Fruit fly (Drosophila melanogaster) whole organism, embryonic: Measurements from ENCODE around the gene GlcAT-P.

ENCODE experiments used
- Adf1 ChIP-seq: fragments of 200-800 bp; sonication (Bioruptor generic); IDR thresholded peaks from 2 replicates; pipeline ENCODE4 v1.3.6; 2022; ENCODE audit warnings: missing biosample characterization, missing genetic modification characterization
- Aef1 ChIP-seq: fragments of 200-800 bp; sonication (Bioruptor generic); IDR thresholded peaks from 3 replicates; pipeline ENCODE4 v1.3.6; 2022; ENCODE audit warnings: missing biosample characterization, missing genetic modification characterization
- Atf6 ChIP-seq: fragments of 200-800 bp; sonication (Bioruptor generic); IDR thresholded peaks from 2 replicates; pipeline ENCODE4 v1.3.6; 2022; ENCODE audit warnings: missing biosample characterization, missing genetic modification characterization
- CG10431 ChIP-seq: fragments of 200-800 bp; sonication (Bioruptor generic); optimal IDR thresholded peaks from 3 replicates; lab custom pipeline; 2018; ENCODE audit warnings: missing biosample characterization, mild to moderate bottlenecking, missing genetic modification characterization
- CG12155 ChIP-seq: fragments of 200-800 bp; sonication (Bioruptor generic); optimal IDR thresholded peaks from 3 replicates; lab custom pipeline; 2016; ENCODE audit warnings: missing biosample characterization, missing genetic modification characterization
- CG12299 ChIP-seq: fragments of 200-800 bp; sonication (Bioruptor generic); optimal IDR thresholded peaks from 2 replicates; lab custom pipeline; 2018; ENCODE audit warnings: missing biosample characterization, mild to moderate bottlenecking, missing genetic modification characterization
- CG13624 ChIP-seq: fragments of 200-800 bp; sonication (Bioruptor generic); optimal IDR thresholded peaks from 2 replicates; lab custom pipeline; 2016; ENCODE audit warnings: missing biosample characterization, missing genetic modification characterization
- CG16863 ChIP-seq: fragments of 200-800 bp; sonication (Bioruptor generic); optimal IDR thresholded peaks from 3 replicates; lab custom pipeline; 2016; ENCODE audit warnings: missing biosample characterization, missing genetic modification characterization
- CG17829 ChIP-seq: fragments of 200-800 bp; optimal IDR thresholded peaks from 2 replicates; lab custom pipeline; 2019; ENCODE audit warnings: missing biosample characterization, mild to moderate bottlenecking, missing genetic modification characterization, moderate library complexity
- CG17912 ChIP-seq: fragments of 200-800 bp; sonication (Bioruptor generic); optimal IDR thresholded peaks from 2 replicates; lab custom pipeline; 2018; ENCODE audit warnings: missing biosample characterization, mild to moderate bottlenecking, missing genetic modification characterization
- CG1832 ChIP-seq: fragments of 200-800 bp; sonication (Bioruptor generic); optimal IDR thresholded peaks from 2 replicates; lab custom pipeline; 2017; ENCODE audit warnings: missing biosample characterization, mild to moderate bottlenecking, missing genetic modification characterization, inconsistent platforms
- CG18599 ChIP-seq: fragments of 200-800 bp; sonication (Bioruptor generic); optimal IDR thresholded peaks from 3 replicates; lab custom pipeline; 2017; ENCODE audit warnings: missing biosample characterization, missing genetic modification characterization, mild to moderate bottlenecking, moderate library complexity, missing genetic modification reagents
- CG2116 ChIP-seq: fragments of 200-800 bp; sonication (Bioruptor generic); optimal IDR thresholded peaks from 3 replicates; lab custom pipeline; 2018; ENCODE audit warnings: missing biosample characterization, mild to moderate bottlenecking, missing genetic modification characterization
- CG3163 ChIP-seq: fragments of 200-800 bp; sonication (Bioruptor generic); optimal IDR thresholded peaks from 3 replicates; lab custom pipeline; 2016; ENCODE audit warnings: missing biosample characterization, missing genetic modification characterization
- CG33213 ChIP-seq: fragments of 200-800 bp; sonication (Bioruptor generic); optimal IDR thresholded peaks from 3 replicates; lab custom pipeline; 2016; ENCODE audit warnings: missing biosample characterization, missing genetic modification characterization
- CG33557 ChIP-seq: fragments of 200-800 bp; sonication (Bioruptor generic); optimal IDR thresholded peaks from 2 replicates; lab custom pipeline; 2019; ENCODE audit warnings: missing biosample characterization, mild to moderate bottlenecking, missing genetic modification characterization, moderate library complexity
- CG4282 ChIP-seq: fragments of 200-800 bp; sonication (Bioruptor generic); optimal IDR thresholded peaks from 2 replicates; lab custom pipeline; 2016; ENCODE audit warnings: missing biosample characterization, missing genetic modification characterization
- CG4404 ChIP-seq: fragments of 200-800 bp; sonication (Bioruptor generic); IDR thresholded peaks from 2 replicates; pipeline ENCODE4 v1.3.6; 2022; ENCODE audit warnings: missing biosample characterization, missing genetic modification characterization
- CG4707 ChIP-seq: fragments of 200-800 bp; sonication (Bioruptor generic); optimal IDR thresholded peaks from 2 replicates; lab custom pipeline; 2018; ENCODE audit warnings: missing biosample characterization, mild to moderate bottlenecking, missing genetic modification characterization, moderate library complexity
- CG6689 ChIP-seq: fragments of 200-800 bp; sonication (Bioruptor generic); IDR thresholded peaks from 2 replicates; pipeline ENCODE4 v1.3.6; 2022; ENCODE audit warnings: missing biosample characterization, missing genetic modification characterization
- CG7745 ChIP-seq: fragments of 200-800 bp; sonication (Bioruptor generic); optimal IDR thresholded peaks from 2 replicates; lab custom pipeline; 2018; ENCODE audit warnings: missing biosample characterization, mild to moderate bottlenecking, missing genetic modification characterization, moderate library complexity
- CG9727 ChIP-seq: fragments of 200-800 bp; sonication (Bioruptor generic); optimal IDR thresholded peaks from 3 replicates; lab custom pipeline; 2017; ENCODE audit warnings: missing biosample characterization, mild to moderate bottlenecking, missing genetic modification characterization
- CTCF ChIP-seq: fragments of 200-800 bp; sonication (Bioruptor generic); optimal IDR thresholded peaks from 2 replicates; lab custom pipeline; 2017; ENCODE audit warnings: missing biosample characterization, mild to moderate bottlenecking, missing genetic modification characterization, moderate library complexity
- Dip3 ChIP-seq: fragments of 200-800 bp; sonication (Bioruptor generic); optimal IDR thresholded peaks from 3 replicates; lab custom pipeline; 2016; ENCODE audit warnings: missing biosample characterization, missing genetic modification characterization
- Dll ChIP-seq: fragments of 200-800 bp; sonication (Bioruptor generic); IDR thresholded peaks from 4 replicates; pipeline ENCODE4 v1.3.6; 2022; ENCODE audit warnings: missing biosample characterization, missing genetic modification characterization; ENCODE audit not compliant: partially characterized antibody
- Hr78 ChIP-seq, 2 experiments: fragments of 200-800 bp in 1 of 2; fragments of >200 bp in 1 of 2; sonication (Bioruptor generic) in 1 of 2; optimal IDR thresholded peaks; 2 replicates each; lab custom pipeline; 2017 to 2019; ENCODE audit warnings: missing biosample characterization in 2 of 2, missing genetic modification characterization in 2 of 2, mild to moderate bottlenecking in 1 of 2, moderate library complexity in 1 of 2
- MTF-1 ChIP-seq: fragments of 200-800 bp; sonication (Bioruptor generic); optimal IDR thresholded peaks from 2 replicates; lab custom pipeline; 2018; ENCODE audit warnings: missing biosample characterization, mild to moderate bottlenecking, missing genetic modification characterization, borderline replicate concordance
- NC2α ChIP-seq: fragments of 200-800 bp; sonication (Bioruptor generic); optimal IDR thresholded peaks from 2 replicates; lab custom pipeline; 2016; ENCODE audit warnings: missing biosample characterization, missing genetic modification characterization
- Nf-YB ChIP-seq: fragments of 200-800 bp; sonication (Bioruptor generic); optimal IDR thresholded peaks from 3 replicates; lab custom pipeline; 2019; ENCODE audit warnings: missing biosample characterization, mild to moderate bottlenecking, missing genetic modification characterization, moderate library complexity
- Nf-YC ChIP-seq: fragments of 200-800 bp; optimal IDR thresholded peaks from 3 replicates; lab custom pipeline; 2019; ENCODE audit warnings: missing biosample characterization, mild to moderate bottlenecking, missing genetic modification characterization, moderate library complexity
- Tbp ChIP-seq: fragments of >200 bp; optimal IDR thresholded peaks from 2 replicates; lab custom pipeline; 2018; ENCODE audit warnings: missing biosample characterization, missing genetic modification characterization
- Vsx1 ChIP-seq: fragments of 200-800 bp; sonication (Bioruptor generic); optimal IDR thresholded peaks from 2 replicates; lab custom pipeline; 2017; ENCODE audit warnings: missing biosample characterization, mild to moderate bottlenecking, missing genetic modification characterization, missing genetic modification reagents
- Xrp1 ChIP-seq: fragments of 200-800 bp; sonication (Bioruptor generic); IDR thresholded peaks from 2 replicates; pipeline ENCODE4 v1.3.6; 2022; ENCODE audit warnings: missing biosample characterization, missing genetic modification characterization
- cg ChIP-seq: fragments of 200-800 bp; sonication (Bioruptor generic); optimal IDR thresholded peaks from 3 replicates; lab custom pipeline; 2019; ENCODE audit warnings: missing biosample characterization, mild to moderate bottlenecking, missing genetic modification characterization, moderate library complexity
- chm ChIP-seq: fragments of 200-800 bp; sonication (Bioruptor generic); IDR thresholded peaks from 2 replicates; pipeline ENCODE4 v1.3.6; 2022; ENCODE audit warnings: missing biosample characterization, missing genetic modification characterization
- ci ChIP-seq: fragments of 200-800 bp; sonication (Bioruptor generic); IDR thresholded peaks from 3 replicates; pipeline ENCODE4 v1.3.6; 2022; ENCODE audit warnings: missing biosample characterization, missing genetic modification characterization
- gce ChIP-seq: fragments of 200-800 bp; sonication (Bioruptor generic); IDR thresholded peaks from 3 replicates; pipeline ENCODE4 v1.3.6; 2022; ENCODE audit warnings: missing biosample characterization, missing genetic modification characterization
- gsb ChIP-seq: fragments of 200-800 bp; sonication (Bioruptor generic); IDR thresholded peaks from 2 replicates; pipeline ENCODE4 v1.3.6; 2022; ENCODE audit warnings: missing biosample characterization, missing genetic modification characterization
- lola ChIP-seq, 3 experiments: fragments of >200 bp in 2 of 3; fragments of 200-800 bp in 1 of 3; sonication (Bioruptor generic) in 1 of 3; optimal IDR thresholded peaks; 2 replicates each; lab custom pipeline; 2017 to 2019; ENCODE audit warnings: missing biosample characterization in 3 of 3, missing genetic modification characterization in 3 of 3, mild to moderate bottlenecking in 1 of 3, moderate library complexity in 1 of 3
- nmo ChIP-seq: fragments of 200-800 bp; sonication (Bioruptor generic); optimal IDR thresholded peaks from 2 replicates; lab custom pipeline; 2018; ENCODE audit warnings: missing biosample characterization, mild to moderate bottlenecking, missing genetic modification characterization, moderate library complexity
- pfk ChIP-seq: fragments of 200-800 bp; sonication (Bioruptor generic); optimal IDR thresholded peaks from 2 replicates; lab custom pipeline; 2018; ENCODE audit warnings: missing biosample characterization, mild to moderate bottlenecking, missing genetic modification characterization, moderate library complexity
- pros ChIP-seq: fragments of 200-800 bp; sonication (Bioruptor generic); optimal IDR thresholded peaks from 3 replicates; lab custom pipeline; 2019; ENCODE audit warnings: missing biosample characterization, mild to moderate bottlenecking, missing genetic modification characterization, moderate library complexity
- ro ChIP-seq: fragments of 200-800 bp; sonication (Bioruptor generic); IDR thresholded peaks from 2 replicates; pipeline ENCODE4 v1.3.6; 2022; ENCODE audit warnings: missing biosample characterization, missing genetic modification characterization
- salm ChIP-seq: fragments of 200-800 bp; sonication (Bioruptor generic); optimal IDR thresholded peaks from 2 replicates; lab custom pipeline; 2018; ENCODE audit warnings: missing biosample characterization, mild to moderate bottlenecking, missing genetic modification characterization
- sens ChIP-seq: fragments of 200-800 bp; sonication (Bioruptor generic); peaks from one replicate; lab custom pipeline; 2016; ENCODE audit warnings: missing biosample characterization, missing genetic modification characterization
- sna ChIP-seq: fragments of 200-800 bp; sonication (Bioruptor generic); IDR thresholded peaks from 2 replicates; pipeline ENCODE4 v1.3.6; 2022; ENCODE audit warnings: missing biosample characterization, missing genetic modification characterization; ENCODE audit not compliant: partially characterized antibody
- trem ChIP-seq: fragments of 200-800 bp; optimal IDR thresholded peaks from 3 replicates; lab custom pipeline; 2019; ENCODE audit warnings: missing biosample characterization, mild to moderate bottlenecking, missing genetic modification characterization, moderate library complexity
- trh ChIP-seq: fragments of 200-800 bp; sonication (Bioruptor generic); optimal IDR thresholded peaks from 2 replicates; lab custom pipeline; 2016; ENCODE audit warnings: missing biosample characterization, missing genetic modification characterization

GlcAT-P gene

DNA sequence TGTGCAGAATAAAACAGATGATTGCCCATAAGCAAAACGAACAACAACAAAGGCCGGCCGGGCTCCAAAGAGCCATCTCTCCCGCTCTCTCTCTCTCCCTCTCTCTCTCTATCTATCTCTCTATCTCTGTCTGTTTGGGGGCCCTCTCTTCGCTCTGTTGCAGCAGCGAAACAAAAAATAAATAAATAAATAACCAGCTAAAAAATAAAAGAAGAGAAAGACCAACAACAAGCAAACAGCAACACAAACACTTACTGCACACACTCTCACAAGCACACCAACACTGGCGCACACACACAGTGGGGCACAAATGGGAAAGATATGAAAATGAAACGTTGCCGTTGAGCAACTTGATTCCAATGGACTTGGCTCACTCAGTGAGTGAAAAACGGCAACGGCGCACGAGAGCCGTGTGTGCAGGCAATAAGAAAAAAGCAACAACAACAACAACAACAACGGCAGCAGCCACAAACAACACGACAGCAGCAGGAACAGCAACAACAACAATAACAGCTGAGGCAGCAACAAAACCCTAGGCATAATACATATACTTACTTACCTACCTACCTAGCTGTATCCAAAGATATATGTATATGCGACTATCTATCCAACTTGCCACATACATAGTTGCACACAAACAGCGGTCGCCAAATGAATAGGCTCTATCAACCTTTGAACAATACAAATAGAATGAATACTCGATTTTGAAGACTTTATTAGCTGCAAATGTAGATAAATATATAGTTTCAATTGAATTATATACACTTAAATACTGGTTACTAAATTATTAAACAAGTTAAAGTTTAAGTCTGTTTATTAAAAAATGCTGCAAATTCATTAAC, 48.9 kb upstream of the GlcAT-P start (continued):
- peak; percentile 51; the same call in 1 of the 2 replicates for TF ChIP-seq Xrp1 (GFP tag; lab: Robert Waterston, UW)
- TF ChIP-seq pros (GFP tag; lab: Kevin White, UChicago), result peak; percentile 75
- TF ChIP-seq CG3163 (GFP tag; lab: Kevin White, UChicago), result peak; percentile 85
- TF ChIP-seq CG4282, result peak; percentile 36
- TF ChIP-seq CG7745, result peak; percentile 52
- peak; percentile 77 for TF ChIP-seq sens (GFP tag; lab: Kevin White, UChicago)
- peak; percentile 96 for TF ChIP-seq cg (GFP tag; lab: Kevin White, UChicago)
- peak; percentile 4 for TF ChIP-seq nmo (GFP tag; lab: Kevin White, UChicago)
- TF ChIP-seq sna (GFP tag; lab: Robert Waterston, UW), result 0 out of 2 replicates have a peak, but pooled peaks have one; percentile 61
- TF ChIP-seq Tbp, result no peak
- TF ChIP-seq CG33557 (GFP tag; lab: Kevin White, UChicago), result peak; percentile 43
- 0 out of 2 replicates have a peak, but pooled peaks have one; percentile 20 for TF ChIP-seq CG6689 (GFP tag; lab: Robert Waterston, UW)
- TF ChIP-seq Atf6 (GFP tag; lab: Robert Waterston, UW), result peak; percentile 46; the same call in 1 of the 2 replicates
- TF ChIP-seq Vsx1 (GFP tag; lab: Kevin White, UChicago), result peak; percentile 34
- peak; percentile 42 for TF ChIP-seq CG17912 (GFP tag; lab: Kevin White, UChicago)
- peak; percentile 80 for TF ChIP-seq chm (GFP tag; lab: Robert Waterston, UW)
- TF ChIP-seq CG2116 (GFP tag; lab: Kevin White, UChicago), result peak; percentile 0
- TF ChIP-seq CTCF (GFP tag; lab: Kevin White, UChicago), result peak; percentile 1
- TF ChIP-seq Adf1 (GFP tag; lab: Robert Waterston, UW), result peak; percentile 51; the same call in 1 of the 2 replicates
- peak; percentile 3 for TF ChIP-seq trem (tag; lab: Kevin White, UChicago)
- peak; percentile 42; the same call in 1 of the 3 replicates for TF ChIP-seq gce (GFP tag; lab: Robert Waterston, UW)
- peak; percentile 59 for TF ChIP-seq CG18599 (GFP tag; lab: Kevin White, UChicago)
- peak; percentile 19 for TF ChIP-seq CG9727 (GFP tag; lab: Kevin White, UChicago)
- TF ChIP-seq CG12299 (tag; lab: Kevin White, UChicago), result peak; percentile 44
- TF ChIP-seq trh (GFP tag; lab: Kevin White, UChicago), result no peak
- peak in 1 of 2 experiments; percentile 7 for TF ChIP-seq Hr78 (GFP tag; optimal IDR thresholded peaks at IDR 0.05; lab: Kevin White, UChicago)
- peak; percentile 16 for TF ChIP-seq MTF-1 (GFP tag; lab: Kevin White, UChicago)
- peak; percentile 49 for TF ChIP-seq CG10431 (GFP tag; lab: Kevin White, UChicago)
- peak; percentile 69 for TF ChIP-seq pfk (GFP tag; lab: Kevin White, UChicago)
- TF ChIP-seq gsb (GFP tag; lab: Robert Waterston, UW), result 0 out of 2 replicates have a peak, but pooled peaks have one; percentile 17
- no peak for TF ChIP-seq Dip3
- TF ChIP-seq CG33213 (GFP tag; lab: Kevin White, UChicago), result peak; percentile 7
- peak; percentile 53 for TF ChIP-seq Aef1
- TF ChIP-seq CG16863 (GFP tag; lab: Kevin White, UChicago), result peak; percentile 29
- TF ChIP-seq lola (GFP tag; optimal IDR thresholded peaks at IDR 0.05; lab: Kevin White, UChicago), result no peak
- TF ChIP-seq NC2α (GFP tag; lab: Kevin White, UChicago), result peak; percentile 53
- TF ChIP-seq ci (GFP tag; lab: Robert Waterston, UW), result peak; percentile 62
- TF ChIP-seq CG12155 (GFP tag; lab: Kevin White, UChicago), result no peak
- TF ChIP-seq CG4707 (GFP tag; lab: Kevin White, UChicago), result peak; percentile 91
- TF ChIP-seq ro, result no peak
- no peak for TF ChIP-seq CG13624 (GFP tag; lab: Kevin White, UChicago)
- peak; percentile 8 for TF ChIP-seq Nf-YC (tag; lab: Kevin White, UChicago)
- peak; percentile 23 for TF ChIP-seq CG17829
- peak; percentile 47 for TF ChIP-seq Nf-YB (GFP tag; lab: Kevin White, UChicago)
- TF ChIP-seq CG4404 (GFP tag; lab: Robert Waterston, UW), result no peak
- TF ChIP-seq Dll (GFP tag; lab: Robert Waterston, UW), result 0 out of 4 replicates have a peak, but pooled peaks have one; percentile 15
- peak; percentile 37 for TF ChIP-seq salm (tag; lab: Kevin White, UChicago)
- TF ChIP-seq CG1832 (GFP tag; lab: Kevin White, UChicago), result peak; percentile 85
